Fruit fly (Drosophila melanogaster): ENCODE results near the gene CG14694.

The CG14694 gene

DNA sequence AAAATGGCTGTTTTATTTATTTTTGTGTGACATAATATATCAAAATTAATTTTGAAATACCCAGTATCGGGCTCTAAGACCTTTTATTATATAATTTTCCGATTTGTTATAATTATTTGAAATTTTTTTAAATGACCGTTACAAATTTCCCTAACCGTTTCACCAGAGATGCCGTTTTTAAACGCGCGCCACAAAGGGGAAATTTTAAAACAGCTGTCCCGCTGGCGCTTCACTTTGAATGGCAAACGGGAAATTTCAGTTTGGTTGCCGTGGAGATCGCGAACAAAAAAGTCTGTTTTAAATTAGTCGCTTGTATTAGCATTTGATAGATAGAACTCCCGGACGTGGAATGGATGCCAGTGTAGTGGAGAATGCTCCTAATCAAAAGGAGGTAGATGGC lies 44.6 kb downstream of the CG14694 start, which contains the start of the genes CG14693 and TTLL15:
Gene CG14693 (minus strand): TSS at position 16 of the 400 bp plus-strand sequence.
Gene TTLL15 (plus strand): TSS at position 257 of the 400 bp plus-strand sequence.
- peak; percentile 82 for TF ChIP-seq kay (GFP tag; ENCODE audit: borderline replicate concordance)
- no peak for TF ChIP-seq cic (GFP tag; optimal IDR thresholded peaks at IDR 0.05)
- no peak for TF ChIP-seq ovo (GFP tag; optimal IDR thresholded peaks at IDR 0.05)
